Fruit fly (Drosophila melanogaster): ENCODE data around the gene Tusp.

dm6 chr3R:27593580-27594187 is 14.0 kb upstream of the Tusp start:
- no peak for TF ChIP-seq insv (optimal IDR thresholded peaks at IDR 0.05)
- no peak for TF ChIP-seq h (optimal IDR thresholded peaks at IDR 0.05)
